Worm (Caenorhabditis elegans) whole organism, midembryonic: Measurements from ENCODE around the gene ddx-46.

Source experiments
- flt-1 ChIP-seq: fragments of 200-800 bp; sonication (Bioruptor generic); IDR thresholded peaks from 2 replicates; pipeline ENCODE4 v1.3.6; 2022; ENCODE audit warnings: missing genetic modification characterization, missing compliant biosample characterization
- klf-2 ChIP-seq: fragments of 200-800 bp; sonication (Bioruptor generic); conservative IDR thresholded peaks from 2 replicates; pipeline ENCODE4 v1.3.6; 2022; ENCODE audit warnings: missing genetic modification reagents, missing genetic modification characterization, missing compliant biosample characterization
- med-1 ChIP-seq: sonication (generic microtip); optimal IDR thresholded peaks from 2 replicates; lab custom pipeline; 2017; ENCODE audit warnings: missing genetic modification characterization, mild to moderate bottlenecking, missing compliant biosample characterization, antibody characterized with exemption, missing genetic modification reagents; ENCODE audit not compliant: insufficient read depth
- tab-1 ChIP-seq: fragments of 200-800 bp; sonication (Bioruptor generic); IDR thresholded peaks from 2 replicates; pipeline ENCODE4 v1.3.6; 2022; ENCODE audit warnings: missing genetic modification characterization, missing compliant biosample characterization
- ztf-29 ChIP-seq: fragments of 200-800 bp; sonication (Bioruptor generic); IDR thresholded peaks from 2 replicates; pipeline ENCODE4 v1.3.6; 2022; ENCODE audit warnings: missing genetic modification reagents, missing genetic modification characterization, missing compliant biosample characterization

DNA sequence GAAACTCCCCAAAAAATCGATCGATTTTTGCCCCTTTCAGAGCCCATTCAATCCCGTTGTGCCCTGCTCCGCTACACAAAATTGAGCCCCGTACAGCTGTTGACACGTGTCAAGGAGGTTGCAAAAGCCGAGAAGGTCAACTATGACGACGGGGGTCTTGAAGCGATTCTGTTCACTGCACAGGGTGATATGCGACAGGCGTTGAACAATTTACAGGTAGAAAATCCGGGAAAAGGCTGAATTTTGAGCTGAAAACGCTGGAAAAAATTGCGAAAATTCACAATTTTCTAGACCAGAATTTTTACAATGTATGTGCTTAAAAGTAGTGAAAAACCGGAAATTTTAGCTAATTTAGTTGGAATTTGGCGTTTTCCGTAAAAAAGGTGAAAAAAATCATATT, 39.9 kb upstream of the ddx-46 start:
- no peak for TF ChIP-seq ztf-29
- no peak for TF ChIP-seq klf-2
- no peak for TF ChIP-seq med-1 (GFP tag; lab: Kevin White, UChicago)
- TF ChIP-seq flt-1 = no peak
- no peak for TF ChIP-seq tab-1 (GFP tag; lab: Robert Waterston, UW)
